Worm (Caenorhabditis elegans): ENCODE measurements around the gene T15B12.1.

DNA sequence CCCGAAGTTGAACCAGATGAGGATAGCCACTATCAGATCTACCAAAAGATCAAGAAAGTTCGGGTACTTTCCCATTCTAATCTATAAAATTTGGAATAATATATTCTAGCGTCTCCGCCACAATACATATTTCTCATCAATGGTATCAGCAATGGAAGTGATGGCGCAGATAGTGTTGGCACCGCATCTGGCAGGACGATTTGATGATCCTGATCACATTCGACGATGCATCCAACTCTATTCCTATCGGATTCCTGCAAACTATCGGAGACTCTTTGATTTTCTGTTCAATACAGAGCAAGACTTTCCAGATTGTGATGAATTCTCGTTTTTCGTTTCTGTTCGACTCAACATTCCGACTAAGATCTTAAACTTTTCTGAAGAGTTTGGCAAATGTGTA, 41.4 kb downstream of the T15B12.1 start:
- TF ChIP-seq hlh-17 (GFP tag; optimal IDR thresholded peaks at IDR 0.05; ENCODE audit: borderline replicate concordance) (no peak), elt-2 (tag; optimal IDR thresholded peaks at IDR 0.05) (no peak), xbp-1 (tag; optimal IDR thresholded peaks at IDR 0.05) (no peak), nhr-76 (tag; optimal IDR thresholded peaks at IDR 0.05) (no peak), mdl-1 (tag; optimal IDR thresholded peaks at IDR 0.05) (no peak), fkh-10 (GFP tag; optimal IDR thresholded peaks at IDR 0.05) (no peak), blmp-1 (tag; optimal IDR thresholded peaks at IDR 0.05) (no peak), ztf-11 (tag; optimal IDR thresholded peaks at IDR 0.05) (no peak), ceh-63 (GFP tag; optimal IDR thresholded peaks at IDR 0.05) (no peak), ama-1 (optimal IDR thresholded peaks at IDR 0.05) (no peak), lsy-2 (tag; optimal IDR thresholded peaks at IDR 0.05) (no peak), skn-1 (tag; optimal IDR thresholded peaks at IDR 0.05) (no peak), egl-27 (tag; optimal IDR thresholded peaks at IDR 0.05) (no peak), nhr-11 (tag; optimal IDR thresholded peaks at IDR 0.05) (no peak)
